Worm (Caenorhabditis elegans) whole organism, L1 larva: ENCODE measurements around the gene F01G10.6.

Experiments used
- C04F5.9 ChIP-seq: sonication (generic microtip); optimal IDR thresholded peaks from 2 replicates; lab custom pipeline; 2016; ENCODE audit warnings: missing genetic modification characterization, missing compliant biosample characterization
- C16A3.4 ChIP-seq: fragments of 150-350 bp; optimal IDR thresholded peaks from 2 replicates; lab custom pipeline; 2014; ENCODE audit warnings: missing biosample characterization, missing genetic modification characterization
- C34B4.2 ChIP-seq: sonication (generic microtip); optimal IDR thresholded peaks from 2 replicates; lab custom pipeline; 2017; ENCODE audit warnings: mild to moderate bottlenecking, missing genetic modification characterization, missing compliant biosample characterization
- F16B12.6 ChIP-seq: fragments of 150-350 bp; optimal IDR thresholded peaks from 2 replicates; lab custom pipeline; 2014; ENCODE audit warnings: missing biosample characterization, missing genetic modification characterization
- Y116A8C.19 ChIP-seq: sonication (generic microtip); optimal IDR thresholded peaks from 2 replicates; lab custom pipeline; 2016; ENCODE audit warnings: missing compliant biosample characterization, missing genetic modification characterization, borderline replicate concordance
- aha-1 ChIP-seq: fragments of 150-350 bp; optimal IDR thresholded peaks from 2 replicates; lab custom pipeline; 2014; ENCODE audit warnings: missing biosample characterization, missing genetic modification characterization
- alr-1 ChIP-seq: fragments of 200-800 bp; sonication (Bioruptor generic); optimal IDR thresholded peaks from 2 replicates; lab custom pipeline; 2018; ENCODE audit warnings: borderline replicate concordance, mild to moderate bottlenecking, missing genetic modification characterization, missing compliant biosample characterization
- ama-1 ChIP-seq: fragments of 150-350 bp; optimal IDR thresholded peaks from 2 replicates; lab custom pipeline; 2014
- blmp-1 ChIP-seq: fragments of 150-350 bp; optimal IDR thresholded peaks from 2 replicates; lab custom pipeline; 2014; ENCODE audit warnings: missing biosample characterization, missing genetic modification characterization
- ceh-90 ChIP-seq: sonication (generic microtip); optimal IDR thresholded peaks from 2 replicates; lab custom pipeline; 2016; ENCODE audit warnings: missing genetic modification characterization, missing compliant biosample characterization
- dpl-1 ChIP-seq, 3 experiments: fragments of 150-350 bp in 2 of 3; sonication (generic microtip) in 1 of 3; optimal IDR thresholded peaks; 2 replicates each; lab custom pipeline; 2014 to 2017; ENCODE audit warnings: missing biosample characterization in 3 of 3, missing genetic modification characterization in 3 of 3, missing genetic modification reagents in 3 of 3
- efl-1 ChIP-seq, 4 experiments: fragments of 150-350 bp; optimal IDR thresholded peaks in 3 of 4; peaks in 1 of 4; 1 replicate in 1 of 4; 2 replicates in 3 of 4; lab custom pipeline; 2014; ENCODE audit warnings: missing biosample characterization in 2 of 4, missing genetic modification characterization in 2 of 4, missing genetic modification reagents in 2 of 4
- efl-3 ChIP-seq: fragments of 200-800 bp; sonication (Bioruptor generic); optimal IDR thresholded peaks from 2 replicates; lab custom pipeline; 2018; ENCODE audit warnings: mild to moderate bottlenecking, missing genetic modification characterization, missing compliant biosample characterization
- egl-13 ChIP-seq: sonication (generic microtip); optimal IDR thresholded peaks from 2 replicates; lab custom pipeline; 2016; ENCODE audit warnings: missing genotype, missing genetic modification reagents, missing genetic modification characterization, missing compliant biosample characterization
- egl-27 ChIP-seq, 2 experiments: fragments of 150-350 bp in 1 of 2; sonication (generic microtip); optimal IDR thresholded peaks; 3 replicates each; lab custom pipeline; 2017 to 2018; ENCODE audit warnings: missing biosample characterization in 2 of 2, missing genetic modification characterization in 2 of 2, missing genetic modification reagents in 2 of 2
- fkh-10 ChIP-seq: sonication (generic microtip); optimal IDR thresholded peaks from 2 replicates; lab custom pipeline; 2017; ENCODE audit warnings: missing biosample characterization, missing genetic modification reagents, missing genetic modification characterization
- hlh-17 ChIP-seq: fragments of 200-800 bp; sonication (Bioruptor generic); optimal IDR thresholded peaks from 2 replicates; lab custom pipeline; 2018; ENCODE audit warnings: missing genetic modification characterization, mild to moderate bottlenecking, missing compliant biosample characterization, moderate library complexity, borderline replicate concordance
- hlh-4 ChIP-seq: sonication (generic microtip); optimal IDR thresholded peaks from 2 replicates; lab custom pipeline; 2016; ENCODE audit warnings: mild to moderate bottlenecking, missing genetic modification characterization, missing compliant biosample characterization
- irx-1 ChIP-seq: sonication (generic microtip); optimal IDR thresholded peaks from 2 replicates; lab custom pipeline; 2016; ENCODE audit warnings: missing genetic modification characterization, missing compliant biosample characterization
- isw-1 ChIP-seq: fragments of 200-800 bp; sonication (Bioruptor generic); IDR thresholded peaks from 2 replicates; pipeline ENCODE4 v1.3.6; 2022; ENCODE audit warnings: missing genetic modification characterization, missing compliant biosample characterization
- lin-13 ChIP-seq: fragments of 150-350 bp; optimal IDR thresholded peaks from 2 replicates; lab custom pipeline; 2014; ENCODE audit warnings: missing biosample characterization, missing genetic modification reagents, missing genetic modification characterization
- lin-35 ChIP-seq, 2 experiments: fragments of 150-350 bp; optimal IDR thresholded peaks; 2 replicates each; lab custom pipeline; 2014; ENCODE audit warnings: missing biosample characterization in 2 of 2, missing genetic modification characterization in 2 of 2, missing genetic modification reagents in 2 of 2
- lin-39 ChIP-seq: fragments of 150-350 bp; optimal IDR thresholded peaks from 2 replicates; lab custom pipeline; 2014; ENCODE audit warnings: missing biosample characterization, missing genetic modification reagents, missing genetic modification characterization
- mab-9 ChIP-seq: fragments of 200-800 bp; sonication (Bioruptor generic); IDR thresholded peaks from 2 replicates; pipeline ENCODE4 v1.3.6; 2022; ENCODE audit warnings: missing genetic modification reagents, missing genetic modification characterization, missing compliant biosample characterization
- mdl-1 ChIP-seq, 2 experiments: fragments of 150-350 bp; optimal IDR thresholded peaks; 2 replicates each; lab custom pipeline; 2014 to 2017; ENCODE audit warnings: missing biosample characterization in 2 of 2, missing genetic modification characterization in 2 of 2, inconsistent platforms in 1 of 2
- nhr-11 ChIP-seq: fragments of 150-350 bp; optimal IDR thresholded peaks from 2 replicates; lab custom pipeline; 2014; ENCODE audit warnings: missing biosample characterization, missing genetic modification characterization
- nhr-19 ChIP-seq: fragments of 200-800 bp; sonication (Bioruptor generic); conservative IDR thresholded peaks from 2 replicates; pipeline ENCODE4 v1.3.6; 2022; ENCODE audit warnings: missing genetic modification characterization, missing compliant biosample characterization
- nhr-20 ChIP-seq: sonication (generic microtip); optimal IDR thresholded peaks from 2 replicates; lab custom pipeline; 2016; ENCODE audit warnings: mild to moderate bottlenecking, missing genetic modification characterization, missing compliant biosample characterization
- nhr-28 ChIP-seq: fragments of 150-350 bp; optimal IDR thresholded peaks from 2 replicates; lab custom pipeline; 2014; ENCODE audit warnings: missing biosample characterization, missing genetic modification characterization
- nhr-47 ChIP-seq: sonication (generic microtip); optimal IDR thresholded peaks from 2 replicates; lab custom pipeline; 2016; ENCODE audit warnings: mild to moderate bottlenecking, missing genetic modification characterization, moderate library complexity, missing compliant biosample characterization
- nhr-71 ChIP-seq: sonication (generic microtip); optimal IDR thresholded peaks from 2 replicates; lab custom pipeline; 2016; ENCODE audit warnings: mild to moderate bottlenecking, missing genetic modification characterization, moderate library complexity, missing compliant biosample characterization
- nhr-76 ChIP-seq: sonication (generic microtip); optimal IDR thresholded peaks from 2 replicates; lab custom pipeline; 2017; ENCODE audit warnings: missing biosample characterization, missing genetic modification characterization
- nhr-77 ChIP-seq: fragments of 150-350 bp; optimal IDR thresholded peaks from 2 replicates; lab custom pipeline; 2014; ENCODE audit warnings: missing biosample characterization, missing genetic modification characterization
- nhr-85 ChIP-seq: sonication (generic microtip); peaks from one replicate; lab custom pipeline; 2016; ENCODE audit warnings: missing genetic modification characterization, inconsistent platforms, missing compliant biosample characterization
- nhr-90 ChIP-seq: sonication (generic microtip); optimal IDR thresholded peaks from 2 replicates; lab custom pipeline; 2016; ENCODE audit warnings: mild to moderate bottlenecking, missing genetic modification characterization, missing compliant biosample characterization; ENCODE audit not compliant: poor library complexity
- pag-3 ChIP-seq: sonication (generic microtip); optimal IDR thresholded peaks from 2 replicates; lab custom pipeline; 2017; ENCODE audit warnings: missing genetic modification characterization, mild to moderate bottlenecking, missing compliant biosample characterization, antibody characterized with exemption, borderline replicate concordance; ENCODE audit not compliant: insufficient read depth
- pqm-1 ChIP-seq: sonication (generic microtip); optimal IDR thresholded peaks from 3 replicates; lab custom pipeline; 2017; ENCODE audit warnings: missing biosample characterization, missing genetic modification characterization
- rnt-1 ChIP-seq: sonication (generic microtip); optimal IDR thresholded peaks from 2 replicates; lab custom pipeline; 2016; ENCODE audit warnings: mild to moderate bottlenecking, missing genetic modification characterization, moderate library complexity, missing compliant biosample characterization
- skn-1 ChIP-seq: fragments of 150-350 bp; optimal IDR thresholded peaks from 2 replicates; lab custom pipeline; 2014; ENCODE audit warnings: missing biosample characterization, missing genetic modification characterization
- snpc-4 ChIP-seq: fragments of 150-350 bp; optimal IDR thresholded peaks from 2 replicates; lab custom pipeline; 2014; ENCODE audit warnings: missing biosample characterization, missing genetic modification characterization
- snu-23 ChIP-seq: sonication (generic microtip); optimal IDR thresholded peaks from 2 replicates; lab custom pipeline; 2016; ENCODE audit warnings: missing genetic modification characterization, missing compliant biosample characterization
- sox-4 ChIP-seq: sonication (generic microtip); optimal IDR thresholded peaks from 2 replicates; lab custom pipeline; 2016; ENCODE audit warnings: missing genetic modification characterization, missing compliant biosample characterization
- sptf-1 ChIP-seq: fragments of 150-350 bp; optimal IDR thresholded peaks from 2 replicates; lab custom pipeline; 2014; ENCODE audit warnings: missing biosample characterization, missing genetic modification characterization
- swsn-7 ChIP-seq: sonication (generic microtip); optimal IDR thresholded peaks from 2 replicates; lab custom pipeline; 2016; ENCODE audit warnings: missing genetic modification characterization, missing compliant biosample characterization
- vab-15 ChIP-seq: sonication (generic microtip); optimal IDR thresholded peaks from 2 replicates; lab custom pipeline; 2017; ENCODE audit warnings: missing genotype, mild to moderate bottlenecking, missing genetic modification characterization, missing compliant biosample characterization
- ztf-11 ChIP-seq, 2 experiments: sonication (generic microtip); optimal IDR thresholded peaks; 2 replicates each; lab custom pipeline; 2016 to 2017; ENCODE audit warnings: missing genetic modification characterization in 2 of 2, missing biosample characterization in 1 of 2, missing compliant biosample characterization in 1 of 2
- ztf-4 ChIP-seq: fragments of 150-350 bp; optimal IDR thresholded peaks from 2 replicates; lab custom pipeline; 2014; ENCODE audit warnings: missing biosample characterization, missing genetic modification characterization

The F01G10.6 gene

ce11 chrIV:10230971-10231370 is 3.5 kb upstream of the F01G10.6 start, which contains the start of gene F01G10.5:
F01G10.5 (minus strand) TSS chrIV:10231071.
- TF ChIP-seq hlh-17 = no peak
- TF ChIP-seq aha-1 (tag; lab: Kevin White, UChicago) = no peak
- no peak for TF ChIP-seq lin-13 (GFP tag; lab: Kevin White, UChicago)
- TF ChIP-seq fkh-10 (GFP tag; lab: Kevin White, UChicago) = no peak
- TF ChIP-seq lin-39 (tag; lab: Kevin White, UChicago) = no peak
- TF ChIP-seq mab-9 (GFP tag; lab: Robert Waterston, UW) = no peak
- no peak for TF ChIP-seq nhr-47 (tag; lab: Kevin White, UChicago)
- TF ChIP-seq nhr-11 = no peak
- TF ChIP-seq, all 84 proteins: peak for 0

- TF ChIP-seq C04F5.9 (tag; lab: Kevin White, UChicago) = no peak
- no peak for TF ChIP-seq F16B12.6
- TF ChIP-seq sox-4 (tag; lab: Kevin White, UChicago) = no peak
- TF ChIP-seq swsn-7 (tag; lab: Kevin White, UChicago) = no peak
- no peak for TF ChIP-seq ama-1
- TF ChIP-seq, all 84 proteins: peak for 0
These were observed 3.7 kb downstream of the F01G10.6 start, which contains the start of gene nas-12 for ce11 chrIV:10223723-10224122. nas-12 (plus strand) TSS chrIV:10224023.

- TF ChIP-seq mdl-1 (tag; optimal IDR thresholded peaks at IDR 0.05; lab: Kevin White, UChicago) (no peak), efl-1 (optimal IDR thresholded peaks at IDR 0.05; lab: Kevin White, UChicago) (peak; percentile 41 to 79), efl-1 (GFP tag; optimal IDR thresholded peaks at IDR 0.05 in 1 of 2; lab: Kevin White, UChicago) (peak; percentile 80 to 97), efl-3 (GFP tag; lab: Kevin White, UChicago) (no peak), snpc-4 (peak; percentile 15), hlh-4 (tag; lab: Kevin White, UChicago) (no peak), nhr-71 (tag; lab: Kevin White, UChicago) (peak; percentile 81), lin-35 (GFP tag; optimal IDR thresholded peaks at IDR 0.05; lab: Kevin White, UChicago) (peak; percentile 77 to 87), nhr-76 (no peak), lin-13 (GFP tag; lab: Kevin White, UChicago) (peak; percentile 11), pqm-1 (tag; lab: Kevin White, UChicago) (no peak), nhr-77 (tag; lab: Kevin White, UChicago) (peak; percentile 38), dpl-1 (GFP tag; optimal IDR thresholded peaks at IDR 0.05; lab: Kevin White, UChicago) (peak; percentile 60 to 85 (median 74)), F16B12.6 (no peak), nhr-47 (tag; lab: Kevin White, UChicago) (peak; percentile 64), vab-15 (tag; lab: Kevin White, UChicago) (peak; percentile 52), skn-1 (tag; lab: Kevin White, UChicago) (peak; percentile 24), nhr-11 (no peak), nhr-20 (tag; lab: Kevin White, UChicago) (peak; percentile 80), irx-1 (tag; lab: Kevin White, UChicago) (peak; percentile 61), C34B4.2 (no peak), ceh-90 (tag; lab: Kevin White, UChicago) (no peak), rnt-1 (peak; percentile 75), nhr-28 (tag; lab: Kevin White, UChicago) (no peak), Y116A8C.19 (no peak), alr-1 (no peak), snu-23 (GFP tag; lab: Kevin White, UChicago) (peak; percentile 84), nhr-85 (tag; lab: Kevin White, UChicago) (peak; percentile 94), ztf-11 (tag; optimal IDR thresholded peaks at IDR 0.05; lab: Kevin White, UChicago) (no peak), nhr-19 (GFP tag; lab: Robert Waterston, UW) (peak; percentile 45), ztf-4 (tag; lab: Kevin White, UChicago) (peak; percentile 48), egl-13 (tag; lab: Kevin White, UChicago) (peak; percentile 0), nhr-90 (tag; lab: Kevin White, UChicago) (peak; percentile 56), egl-27 (tag; optimal IDR thresholded peaks at IDR 0.05; lab: Kevin White, UChicago) (no peak), isw-1 (peak; percentile 16; the same call in 1 of the 2 replicates), blmp-1 (peak; percentile 71), mab-9 (GFP tag; lab: Robert Waterston, UW) (no peak), pag-3 (tag; lab: Kevin White, UChicago) (no peak), C16A3.4 (tag; lab: Kevin White, UChicago) (peak; percentile 45), C04F5.9 (tag; lab: Kevin White, UChicago) (no peak), sptf-1 (no peak)
These were observed 5.3 kb downstream of the F01G10.6 start, which contains the start of gene C24F3.2 for ce11 chrIV:10222122-10222589. C24F3.2 (plus strand) TSS chrIV:10222539.
